Worm (Caenorhabditis elegans): Measurements from ENCODE around the gene F18C5.10.

DNA sequence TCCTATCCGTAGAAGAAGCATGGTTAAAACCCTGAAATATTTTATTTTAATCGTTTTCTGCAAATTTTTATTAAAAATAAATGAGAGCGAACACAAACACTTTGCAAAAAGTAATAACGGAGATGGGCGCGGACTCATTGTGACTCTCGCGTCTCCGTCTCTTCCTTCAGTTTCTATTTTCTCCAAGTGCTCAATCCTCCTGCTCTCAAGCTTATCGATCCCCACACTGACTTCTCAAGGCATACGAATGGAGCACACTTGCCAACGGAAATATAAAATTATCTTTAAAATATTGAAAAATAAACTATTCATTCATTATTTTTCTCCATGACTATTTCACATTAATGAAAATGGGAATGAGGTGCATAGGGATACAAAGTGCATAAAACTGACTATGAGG is 36.8 kb upstream of the F18C5.10 start, which contains the start of gene dnj-8:
- TF ChIP-seq efl-1 (optimal IDR thresholded peaks at IDR 0.05) (peak; percentile 2 to 10), efl-1 (GFP tag; optimal IDR thresholded peaks at IDR 0.05 in 1 of 2) (peak in 1 of 2 experiments; percentile 12), nhr-11 (tag; optimal IDR thresholded peaks at IDR 0.05) (no peak), ztf-11 (tag; optimal IDR thresholded peaks at IDR 0.05) (no peak), swsn-7 (tag; optimal IDR thresholded peaks at IDR 0.05) (no peak), unc-62 (GFP tag; optimal IDR thresholded peaks at IDR 0.05) (no peak)
